Fruit fly (Drosophila melanogaster): ENCODE results near the gene LysE.

The LysE gene

dm6 chr3L:1166266-1166665, 46.4 kb upstream of the LysE start (continued):
- TF ChIP-seq Tbp (GFP tag; optimal IDR thresholded peaks at IDR 0.05) (no peak), CG31388 (GFP tag; optimal IDR thresholded peaks at IDR 0.05) (no peak), ci (GFP tag; IDR thresholded peaks at IDR 0.05) (peak; percentile 92), Dref (GFP tag; IDR thresholded peaks at IDR 0.05) (no peak), gcm2 (GFP tag; optimal IDR thresholded peaks at IDR 0.05) (peak; percentile 38), Dbx (GFP tag; IDR thresholded peaks at IDR 0.05) (no peak), CG6813 (GFP tag; optimal IDR thresholded peaks at IDR 0.05) (peak; percentile 90), BtbVII (GFP tag; optimal IDR thresholded peaks at IDR 0.05) (no peak), Camta (GFP tag; optimal IDR thresholded peaks at IDR 0.05) (no peak), mirr (GFP tag; optimal IDR thresholded peaks at IDR 0.05) (no peak), ERR (GFP tag; optimal IDR thresholded peaks at IDR 0.05) (no peak), CG15269 (tag; optimal IDR thresholded peaks at IDR 0.05) (peak; percentile 28), CG9437 (GFP tag; optimal IDR thresholded peaks at IDR 0.05) (no peak), CG1602 (GFP tag; optimal IDR thresholded peaks at IDR 0.05) (no peak), CG34224 (GFP tag; IDR thresholded peaks at IDR 0.05; ENCODE audit: partially characterized antibody) (no peak), CG2199 (GFP tag; IDR thresholded peaks at IDR 0.05) (no peak), al (GFP tag; IDR thresholded peaks at IDR 0.05) (no peak), CG8089 (GFP tag; optimal IDR thresholded peaks at IDR 0.05) (peak; percentile 48), Lhr (GFP tag; optimal IDR thresholded peaks at IDR 0.05) (peak; percentile 82), CG3163 (GFP tag; optimal IDR thresholded peaks at IDR 0.05) (peak; percentile 7), Dip3 (GFP tag; optimal IDR thresholded peaks at IDR 0.05) (no peak), pnt (GFP tag; optimal IDR thresholded peaks at IDR 0.05) (no peak), CG5953 (GFP tag; IDR thresholded peaks at IDR 0.05) (peak; percentile 35; the same call in 1 of the 2 replicates), CrebB (tag; optimal IDR thresholded peaks at IDR 0.05) (peak; percentile 63), her (GFP tag; optimal IDR thresholded peaks at IDR 0.05) (no peak), Xrp1 (GFP tag; IDR thresholded peaks at IDR 0.05) (peak; percentile 79), aop (GFP tag; IDR thresholded peaks at IDR 0.05) (no peak), Lpt (GFP tag; optimal IDR thresholded peaks at IDR 0.05) (no peak), CG6765 (GFP tag; optimal IDR thresholded peaks at IDR 0.05) (no peak), Mad (GFP tag; optimal IDR thresholded peaks at IDR 0.05) (no peak), CG30403 (GFP tag; optimal IDR thresholded peaks at IDR 0.05) (no peak), btn (GFP tag; optimal IDR thresholded peaks at IDR 0.05) (peak; percentile 49), CG12071 (GFP tag; optimal IDR thresholded peaks at IDR 0.05) (peak; percentile 76), nerfin-1 (tag; optimal IDR thresholded peaks at IDR 0.05) (peak; percentile 71), sim (GFP tag; IDR thresholded peaks at IDR 0.05) (peak; percentile 86), CG6254 (GFP tag; optimal IDR thresholded peaks at IDR 0.05) (peak; percentile 76), Sry-β (GFP tag; optimal IDR thresholded peaks at IDR 0.05) (peak; percentile 50), lmd (GFP tag; IDR thresholded peaks at IDR 0.05) (no peak), Asciz (GFP tag; optimal IDR thresholded peaks at IDR 0.05) (peak; percentile 90), CG14050 (GFP tag; IDR thresholded peaks at IDR 0.05) (peak; percentile 22; the same call in 1 of the 3 replicates), ac (GFP tag; optimal IDR thresholded peaks at IDR 0.05) (peak; percentile 93), Ets65A (GFP tag) (no peak), hb (GFP tag; IDR thresholded peaks at IDR 0.05; ENCODE audit: partially characterized antibody) (no peak), gt (GFP tag; IDR thresholded peaks at IDR 0.05) (no peak), CG31365 (tag; optimal IDR thresholded peaks at IDR 0.05) (peak; percentile 59), CG6854 (GFP tag; optimal IDR thresholded peaks at IDR 0.05) (peak; percentile 24), CG6791 (GFP tag; IDR thresholded peaks at IDR 0.05; ENCODE audit: partially characterized antibody) (no peak), CG3726 (GFP tag; IDR thresholded peaks at IDR 0.05) (no peak), ash1 (GFP tag; optimal IDR thresholded peaks at IDR 0.05) (no peak), CG10959 (GFP tag; IDR thresholded peaks at IDR 0.05) (0 out of 2 replicates have a peak, but pooled peaks have one; percentile 17), pros (GFP tag; optimal IDR thresholded peaks at IDR 0.05) (no peak), ab (GFP tag; optimal IDR thresholded peaks at IDR 0.05) (no peak), fru (optimal IDR thresholded peaks at IDR 0.05) (no peak)
